Fruit fly (Drosophila melanogaster) whole organism, embryonic: ENCODE data around the gene da.

Experiments used
- Abd-B ChIP-seq: fragments of 200-800 bp; sonication (Bioruptor generic); optimal IDR thresholded peaks from 2 replicates; lab custom pipeline; 2018; ENCODE audit warnings: missing biosample characterization, mild to moderate bottlenecking, missing genetic modification characterization, moderate library complexity
- Aef1 ChIP-seq: fragments of 200-800 bp; sonication (Bioruptor generic); IDR thresholded peaks from 3 replicates; pipeline ENCODE4 v1.3.6; 2022; ENCODE audit warnings: missing biosample characterization, missing genetic modification characterization
- B-H1 ChIP-seq: fragments of 200-800 bp; sonication (Bioruptor generic); IDR thresholded peaks from 3 replicates; pipeline ENCODE4 v1.3.6; 2022; ENCODE audit warnings: missing biosample characterization, missing genetic modification characterization
- CG10209 ChIP-seq: fragments of 200-800 bp; sonication (Bioruptor generic); optimal IDR thresholded peaks from 3 replicates; lab custom pipeline; 2017; ENCODE audit warnings: missing biosample characterization, mild to moderate bottlenecking, missing genetic modification characterization, missing genetic modification reagents
- CG10274 ChIP-seq: fragments of 200-800 bp; sonication (Bioruptor generic); optimal IDR thresholded peaks from 3 replicates; lab custom pipeline; 2017; ENCODE audit warnings: missing biosample characterization, mild to moderate bottlenecking, missing genetic modification characterization
- CG11247 ChIP-seq: fragments of 200-800 bp; sonication (Bioruptor generic); IDR thresholded peaks from 2 replicates; pipeline ENCODE4 v1.3.6; 2022; ENCODE audit warnings: missing biosample characterization, missing genetic modification characterization
- CG12391 ChIP-seq: fragments of 200-800 bp; sonication (Bioruptor generic); optimal IDR thresholded peaks from 3 replicates; lab custom pipeline; 2018; ENCODE audit warnings: missing biosample characterization, mild to moderate bottlenecking, missing genetic modification characterization, moderate library complexity
- CG12659 ChIP-seq: fragments of 200-800 bp; sonication (Bioruptor generic); optimal IDR thresholded peaks from 3 replicates; lab custom pipeline; 2017; ENCODE audit warnings: mild to moderate bottlenecking, missing biosample characterization, missing genetic modification reagents, missing genetic modification characterization
- CG12744 ChIP-seq: fragments of 200-800 bp; sonication (Bioruptor generic); optimal IDR thresholded peaks from 2 replicates; lab custom pipeline; 2016; ENCODE audit warnings: missing biosample characterization, missing genetic modification characterization
- CG14050 ChIP-seq: fragments of 200-800 bp; sonication (Bioruptor generic); IDR thresholded peaks from 3 replicates; pipeline ENCODE4 v1.3.6; 2022; ENCODE audit warnings: missing biosample characterization, missing genetic modification characterization
- CG16813 ChIP-seq: fragments of 200-800 bp; sonication (Bioruptor generic); IDR thresholded peaks from 3 replicates; pipeline ENCODE4 v1.3.6; 2022; ENCODE audit warnings: missing biosample characterization, missing genetic modification characterization; ENCODE audit not compliant: partially characterized antibody
- CG1832 ChIP-seq: fragments of 200-800 bp; sonication (Bioruptor generic); optimal IDR thresholded peaks from 2 replicates; lab custom pipeline; 2017; ENCODE audit warnings: missing biosample characterization, mild to moderate bottlenecking, missing genetic modification characterization, inconsistent platforms
- CG2199 ChIP-seq: fragments of 200-800 bp; sonication (Bioruptor generic); IDR thresholded peaks from 3 replicates; pipeline ENCODE4 v1.3.6; 2022; ENCODE audit warnings: missing biosample characterization, missing genetic modification characterization
- CG2875 ChIP-seq: fragments of 200-800 bp; sonication (Bioruptor generic); optimal IDR thresholded peaks from 2 replicates; lab custom pipeline; 2017; ENCODE audit warnings: missing biosample characterization, mild to moderate bottlenecking, missing genetic modification characterization, missing genetic modification reagents
- CG31388 ChIP-seq: fragments of 200-800 bp; sonication (Bioruptor generic); optimal IDR thresholded peaks from 2 replicates; lab custom pipeline; 2016; ENCODE audit warnings: missing biosample characterization, missing genetic modification characterization
- CG3407 ChIP-seq: fragments of 200-800 bp; sonication (Bioruptor generic); optimal IDR thresholded peaks from 2 replicates; lab custom pipeline; 2018; ENCODE audit warnings: missing biosample characterization, mild to moderate bottlenecking, missing genetic modification characterization
- CG34224 ChIP-seq: fragments of 200-800 bp; sonication (Bioruptor generic); IDR thresholded peaks from 3 replicates; pipeline ENCODE4 v1.3.6; 2022; ENCODE audit warnings: missing biosample characterization, missing genetic modification characterization; ENCODE audit not compliant: partially characterized antibody
- CG4854 ChIP-seq: fragments of 200-800 bp; sonication (Bioruptor generic); optimal IDR thresholded peaks from 2 replicates; lab custom pipeline; 2016; ENCODE audit warnings: missing biosample characterization, missing genetic modification characterization, inconsistent platforms
- CG6654 ChIP-seq: fragments of 200-800 bp; sonication (Bioruptor generic); optimal IDR thresholded peaks from 2 replicates; lab custom pipeline; 2017; ENCODE audit warnings: missing biosample characterization, mild to moderate bottlenecking, missing genetic modification characterization
- CG8478 ChIP-seq: fragments of >200 bp; optimal IDR thresholded peaks from 2 replicates; lab custom pipeline; 2018
- Dip3 ChIP-seq: fragments of 200-800 bp; sonication (Bioruptor generic); optimal IDR thresholded peaks from 3 replicates; lab custom pipeline; 2016; ENCODE audit warnings: missing biosample characterization, missing genetic modification characterization
- Dref ChIP-seq: fragments of 200-800 bp; sonication (Bioruptor generic); IDR thresholded peaks from 2 replicates; pipeline ENCODE4 v1.3.6; 2022; ENCODE audit warnings: missing biosample characterization, missing genetic modification characterization
- Ets97D ChIP-seq: fragments of 200-800 bp; sonication (Bioruptor generic); optimal IDR thresholded peaks from 3 replicates; lab custom pipeline; 2016; ENCODE audit warnings: missing biosample characterization, missing genetic modification characterization
- H15 ChIP-seq: fragments of 200-800 bp; sonication (Bioruptor generic); IDR thresholded peaks from 3 replicates; pipeline ENCODE4 v1.3.6; 2022; ENCODE audit warnings: missing biosample characterization, missing genetic modification characterization
- HLH4C ChIP-seq: fragments of 200-800 bp; sonication (Bioruptor generic); IDR thresholded peaks from 3 replicates; pipeline ENCODE4 v1.3.6; 2022; ENCODE audit warnings: missing biosample characterization, missing genetic modification characterization; ENCODE audit not compliant: partially characterized antibody
- Hr51 ChIP-seq, 2 experiments: fragments of 200-800 bp; sonication (Bioruptor generic); optimal IDR thresholded peaks; 2 replicates in 1 of 2; 3 replicates in 1 of 2; lab custom pipeline; 2016 to 2018; ENCODE audit warnings: missing biosample characterization in 2 of 2, missing genetic modification characterization in 2 of 2, mild to moderate bottlenecking in 1 of 2, moderate library complexity in 1 of 2
- Mad ChIP-seq: fragments of 200-800 bp; sonication (Bioruptor generic); optimal IDR thresholded peaks from 2 replicates; lab custom pipeline; 2016; ENCODE audit warnings: missing biosample characterization, missing genetic modification characterization
- Max ChIP-seq: fragments of 200-800 bp; sonication (Bioruptor generic); optimal IDR thresholded peaks from 2 replicates; lab custom pipeline; 2016; ENCODE audit warnings: missing biosample characterization, mild to moderate bottlenecking, missing genetic modification characterization
- Mrtf ChIP-seq: fragments of 200-800 bp; sonication (Bioruptor generic); IDR thresholded peaks from 3 replicates; pipeline ENCODE4 v1.3.6; 2022; ENCODE audit warnings: missing biosample characterization, missing genetic modification characterization
- Neu2 ChIP-seq: fragments of 200-800 bp; sonication (Bioruptor generic); optimal IDR thresholded peaks from 3 replicates; lab custom pipeline; 2016; ENCODE audit warnings: missing biosample characterization, missing genetic modification characterization, borderline replicate concordance
- Rx ChIP-seq: fragments of 200-800 bp; sonication (Bioruptor generic); IDR thresholded peaks from 2 replicates; pipeline ENCODE4 v1.3.6; 2022; ENCODE audit warnings: missing biosample characterization, missing genetic modification characterization
- Ssrp ChIP-seq: fragments of 200-800 bp; sonication (Bioruptor generic); optimal IDR thresholded peaks from 2 replicates; lab custom pipeline; 2018; ENCODE audit warnings: missing biosample characterization, mild to moderate bottlenecking, missing genetic modification characterization, moderate library complexity
- ab ChIP-seq: fragments of 200-800 bp; sonication (Bioruptor generic); optimal IDR thresholded peaks from 2 replicates; lab custom pipeline; 2016; ENCODE audit warnings: missing biosample characterization, missing genetic modification characterization
- btn ChIP-seq: fragments of 200-800 bp; sonication (Bioruptor generic); optimal IDR thresholded peaks from 2 replicates; lab custom pipeline; 2016; ENCODE audit warnings: missing biosample characterization, missing genetic modification characterization
- cad ChIP-seq: fragments of >200 bp; optimal IDR thresholded peaks from 2 replicates; lab custom pipeline; 2017; ENCODE audit warnings: missing biosample characterization, missing genetic modification characterization
- gsb-n ChIP-seq: fragments of 200-800 bp; sonication (Bioruptor generic); optimal IDR thresholded peaks from 3 replicates; lab custom pipeline; 2018; ENCODE audit warnings: missing biosample characterization, mild to moderate bottlenecking, missing genetic modification characterization
- hb ChIP-seq: fragments of 200-800 bp; sonication (Bioruptor generic); IDR thresholded peaks from 3 replicates; pipeline ENCODE4 v1.3.6; 2022; ENCODE audit warnings: missing biosample characterization, missing genetic modification characterization; ENCODE audit not compliant: partially characterized antibody
- hbn ChIP-seq: fragments of 200-800 bp; sonication (Bioruptor generic); IDR thresholded peaks from 2 replicates; pipeline ENCODE4 v1.3.6; 2022; ENCODE audit warnings: missing biosample characterization, missing genetic modification characterization; ENCODE audit not compliant: partially characterized antibody
- ind ChIP-seq: fragments of 200-800 bp; sonication (Bioruptor generic); optimal IDR thresholded peaks from 3 replicates; lab custom pipeline; 2016; ENCODE audit warnings: missing biosample characterization, missing genetic modification characterization
- lilli ChIP-seq: fragments of 200-800 bp; sonication (Bioruptor generic); optimal IDR thresholded peaks from 3 replicates; lab custom pipeline; 2016; ENCODE audit warnings: missing biosample characterization, missing genetic modification characterization
- nau ChIP-seq: fragments of 200-800 bp; sonication (Bioruptor generic); optimal IDR thresholded peaks from 3 replicates; lab custom pipeline; 2017; ENCODE audit warnings: missing biosample characterization, mild to moderate bottlenecking, missing genetic modification characterization, missing genetic modification reagents
- pb ChIP-seq: fragments of 200-800 bp; sonication (Bioruptor generic); optimal IDR thresholded peaks from 3 replicates; lab custom pipeline; 2016; ENCODE audit warnings: missing biosample characterization, missing genetic modification characterization
- sc ChIP-seq, 3 experiments: fragments of >200 bp in 2 of 3; fragments of 200-800 bp in 1 of 3; sonication (Bioruptor generic) in 1 of 3; optimal IDR thresholded peaks; 2 replicates in 2 of 3; 3 replicates in 1 of 3; lab custom pipeline; 2017; ENCODE audit warnings: mild to moderate bottlenecking in 1 of 3, missing biosample characterization in 1 of 3, missing genetic modification characterization in 1 of 3, missing genetic modification reagents in 1 of 3
- scrt ChIP-seq: fragments of 200-800 bp; sonication (Bioruptor generic); optimal IDR thresholded peaks from 2 replicates; lab custom pipeline; 2018; ENCODE audit warnings: missing biosample characterization, mild to moderate bottlenecking, missing genetic modification characterization, moderate library complexity
- sr ChIP-seq: fragments of 200-800 bp; sonication (Bioruptor generic); IDR thresholded peaks from 3 replicates; pipeline ENCODE4 v1.3.6; 2022; ENCODE audit warnings: missing biosample characterization, missing genetic modification characterization
- tna ChIP-seq: fragments of 200-800 bp; sonication (Bioruptor generic); IDR thresholded peaks from 2 replicates; pipeline ENCODE4 v1.3.6; 2022; ENCODE audit warnings: missing biosample characterization, missing genetic modification characterization; ENCODE audit not compliant: partially characterized antibody
- trh ChIP-seq: fragments of 200-800 bp; sonication (Bioruptor generic); optimal IDR thresholded peaks from 2 replicates; lab custom pipeline; 2016; ENCODE audit warnings: missing biosample characterization, missing genetic modification characterization
- yki ChIP-seq: fragments of >200 bp; optimal IDR thresholded peaks from 3 replicates; lab custom pipeline; 2018
- zen2 ChIP-seq: fragments of 200-800 bp; sonication (Bioruptor generic); IDR thresholded peaks from 3 replicates; pipeline ENCODE4 v1.3.6; 2022; ENCODE audit warnings: missing biosample characterization, missing genetic modification characterization; ENCODE audit not compliant: partially characterized antibody

da gene

dm6 chr2L:10386208-10386805, 1.6 kb upstream of the da start, which contains the start of the genes Cdk1 and mRpS7 (continued):
- TF ChIP-seq CG1832 (GFP tag; lab: Kevin White, UChicago): no peak
- TF ChIP-seq CG31388: peak; percentile 23
- no peak for TF ChIP-seq tna (GFP tag; lab: Robert Waterston, UW)
- peak; percentile 89 for TF ChIP-seq CG12391
- TF ChIP-seq hb (GFP tag; lab: Robert Waterston, UW): no peak
- no peak for TF ChIP-seq HLH4C (GFP tag; lab: Robert Waterston, UW)
- peak; percentile 79 for TF ChIP-seq Max (GFP tag; lab: Kevin White, UChicago)
- TF ChIP-seq Mrtf (GFP tag; lab: Robert Waterston, UW): no peak; the same call in 2 of the 3 replicates
- no peak for TF ChIP-seq CG34224 (GFP tag; lab: Robert Waterston, UW)
- TF ChIP-seq Dref: no peak
- peak; percentile 53 for TF ChIP-seq Aef1 (GFP tag; lab: Robert Waterston, UW)
- peak; percentile 40 for TF ChIP-seq CG4854
- no peak for TF ChIP-seq CG8478 (lab: Kevin White, UChicago)
- TF ChIP-seq Neu2 (GFP tag; lab: Kevin White, UChicago): no peak
- peak; percentile 4 to 81 for TF ChIP-seq Hr51 (GFP tag; optimal IDR thresholded peaks at IDR 0.05; lab: Kevin White, UChicago)
- no peak for TF ChIP-seq yki (lab: Kevin White, UChicago)
- peak; percentile 12 for TF ChIP-seq nau (GFP tag; lab: Kevin White, UChicago)
- peak; percentile 47; the same call in 1 of the 3 replicates for TF ChIP-seq H15 (GFP tag; lab: Robert Waterston, UW)
- TF ChIP-seq CG16813 (GFP tag; lab: Robert Waterston, UW): no peak
- TF ChIP-seq gsb-n (tag; lab: Kevin White, UChicago): peak; percentile 76
- peak; percentile 31 for TF ChIP-seq Ets97D
- TF ChIP-seq CG2875 (GFP tag; lab: Kevin White, UChicago): peak; percentile 27
- peak; percentile 7 for TF ChIP-seq CG6654 (GFP tag; lab: Kevin White, UChicago)
- TF ChIP-seq trh (GFP tag; lab: Kevin White, UChicago): peak; percentile 60
- no peak for TF ChIP-seq zen2 (GFP tag; lab: Robert Waterston, UW)
- TF ChIP-seq B-H1: peak; percentile 63
- peak; percentile 77 for TF ChIP-seq ind (GFP tag; lab: Kevin White, UChicago)
- no peak for TF ChIP-seq pb (GFP tag; lab: Kevin White, UChicago)
- no peak for TF ChIP-seq Abd-B (GFP tag; lab: Kevin White, UChicago)
- no peak for TF ChIP-seq btn (GFP tag; lab: Kevin White, UChicago)
- no peak for TF ChIP-seq hbn (GFP tag; lab: Robert Waterston, UW)
- TF ChIP-seq CG14050: peak; percentile 41; the same call in 1 of the 3 replicates
- TF ChIP-seq CG2199: no peak
- no peak for TF ChIP-seq sc (optimal IDR thresholded peaks at IDR 0.05; lab: Kevin White, UChicago)
- peak; percentile 36 for TF ChIP-seq sc (GFP tag; optimal IDR thresholded peaks at IDR 0.05; lab: Kevin White, UChicago)
- TF ChIP-seq lilli: peak; percentile 71
- TF ChIP-seq CG10209 (GFP tag; lab: Kevin White, UChicago): peak; percentile 68
- peak; percentile 40 for TF ChIP-seq Mad (GFP tag; lab: Kevin White, UChicago)
- TF ChIP-seq ab (GFP tag; lab: Kevin White, UChicago): no peak
- peak; percentile 53 for TF ChIP-seq Dip3 (GFP tag; lab: Kevin White, UChicago)
- TF ChIP-seq sr (GFP tag; lab: Robert Waterston, UW): no peak
- TF ChIP-seq scrt (GFP tag; lab: Kevin White, UChicago): peak; percentile 38
- no peak for TF ChIP-seq cad (GFP tag; lab: Kevin White, UChicago)
- peak; percentile 76 for TF ChIP-seq CG12659
- TF ChIP-seq CG10274 (GFP tag; lab: Kevin White, UChicago): no peak
- peak; percentile 44 for TF ChIP-seq CG3407 (GFP tag; lab: Kevin White, UChicago)
- TF ChIP-seq CG12744: peak; percentile 30
- TF ChIP-seq Ssrp: peak; percentile 75
- no peak for TF ChIP-seq Rx (GFP tag; lab: Robert Waterston, UW)
- peak; percentile 43; the same call in 1 of the 2 replicates for TF ChIP-seq CG11247 (GFP tag; lab: Robert Waterston, UW)
